Fruit fly (Drosophila melanogaster) whole organism, prepupa: ENCODE measurements around the gene CG6791.

Experiments used
- CG15336 ChIP-seq: fragments of 200-800 bp; sonication (Bioruptor generic); IDR thresholded peaks from 2 replicates; pipeline ENCODE4 v1.3.6; 2022; ENCODE audit warnings: missing biosample characterization, missing genetic modification characterization
- CG4318 ChIP-seq: fragments of 200-800 bp; sonication (Bioruptor generic); optimal IDR thresholded peaks from 3 replicates; lab custom pipeline; 2017; ENCODE audit warnings: missing biosample characterization, mild to moderate bottlenecking, missing genetic modification characterization
- CG6792 ChIP-seq: fragments of 200-800 bp; sonication (Bioruptor generic); optimal IDR thresholded peaks from 3 replicates; lab custom pipeline; 2016; ENCODE audit warnings: missing biosample characterization, missing genetic modification characterization
- CG6854 ChIP-seq: fragments of 200-800 bp; sonication (Bioruptor generic); optimal IDR thresholded peaks from 2 replicates; lab custom pipeline; 2017; ENCODE audit warnings: missing biosample characterization, mild to moderate bottlenecking, missing genetic modification characterization
- CG8319 ChIP-seq: fragments of 200-800 bp; sonication (Bioruptor generic); optimal IDR thresholded peaks from 3 replicates; lab custom pipeline; 2016; ENCODE audit warnings: missing biosample characterization, missing genetic modification characterization
- Ets96B ChIP-seq: fragments of 200-800 bp; optimal IDR thresholded peaks from 2 replicates; lab custom pipeline; 2019; ENCODE audit warnings: missing biosample characterization, mild to moderate bottlenecking, missing genetic modification characterization, moderate library complexity
- Sox102F ChIP-seq: fragments of 200-800 bp; sonication (Bioruptor generic); optimal IDR thresholded peaks from 2 replicates; lab custom pipeline; 2016; ENCODE audit warnings: missing biosample characterization, mild to moderate bottlenecking, missing genetic modification characterization
- Sox15 ChIP-seq: fragments of 200-800 bp; sonication (Bioruptor generic); optimal IDR thresholded peaks from 3 replicates; lab custom pipeline; 2016; ENCODE audit warnings: missing biosample characterization, missing genetic modification characterization
- ss ChIP-seq, 2 experiments: fragments of 200-800 bp; sonication (Bioruptor generic); optimal IDR thresholded peaks; 2 replicates in 1 of 2; 3 replicates in 1 of 2; lab custom pipeline; 2017 to 2018; ENCODE audit warnings: mild to moderate bottlenecking in 2 of 2, missing biosample characterization in 2 of 2, missing genetic modification characterization in 2 of 2, moderate library complexity in 1 of 2
- svp ChIP-seq: fragments of 200-800 bp; sonication (Bioruptor generic); peaks from one replicate; lab custom pipeline; 2016; ENCODE audit warnings: missing biosample characterization, missing genetic modification characterization
- vri ChIP-seq: fragments of 200-800 bp; sonication (Bioruptor generic); optimal IDR thresholded peaks from 3 replicates; lab custom pipeline; 2016; ENCODE audit warnings: missing biosample characterization, mild to moderate bottlenecking, missing genetic modification characterization

DNA sequence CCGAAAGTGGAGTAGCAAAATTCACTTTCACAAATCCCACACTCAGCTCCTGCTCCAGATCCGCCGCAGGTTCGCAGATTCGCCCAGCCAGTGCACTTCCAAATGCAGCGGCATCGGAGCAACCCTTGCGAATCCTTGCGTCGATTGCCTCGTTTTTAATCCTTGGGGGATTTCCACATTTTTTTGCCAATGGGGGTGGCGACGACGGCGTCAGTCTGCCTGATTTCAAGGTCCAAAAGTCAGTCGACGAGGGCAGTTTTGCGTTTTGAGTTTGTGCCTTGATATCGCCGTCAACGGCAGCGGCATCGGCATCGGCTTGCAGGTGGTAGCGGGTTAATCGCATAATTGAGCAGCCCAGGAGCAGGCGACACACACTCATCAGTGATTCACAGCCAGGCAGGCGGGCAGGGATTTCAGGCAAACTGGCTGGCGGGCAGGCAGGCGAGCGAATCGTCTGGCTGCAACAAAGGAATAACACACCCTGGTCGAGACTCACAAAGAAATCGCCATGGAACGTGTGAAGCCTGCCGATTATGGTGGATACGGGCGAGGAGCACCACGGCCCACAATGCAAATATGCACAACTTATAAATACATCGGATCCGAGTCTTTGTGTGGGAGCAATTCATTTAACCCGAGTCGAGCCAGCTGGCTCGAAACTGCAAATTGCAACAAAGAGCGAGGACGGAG is 25.6 kb upstream of the CG6791 start:
- TF ChIP-seq Ets96B (tag; lab: Kevin White, UChicago) (no peak), CG6792 (GFP tag; lab: Kevin White, UChicago) (no peak), svp (GFP tag; lab: Kevin White, UChicago) (peak; percentile 67), ss (GFP tag; optimal IDR thresholded peaks at IDR 0.05; lab: Kevin White, UChicago) (peak in 1 of 2 experiments; percentile 57), Sox102F (GFP tag; lab: Kevin White, UChicago) (no peak), vri (GFP tag; lab: Kevin White, UChicago) (no peak), CG4318 (GFP tag; lab: Kevin White, UChicago) (no peak), CG6854 (GFP tag; lab: Kevin White, UChicago) (peak; percentile 1), CG15336 (no peak), Sox15 (GFP tag; lab: Kevin White, UChicago) (no peak), CG8319 (GFP tag; lab: Kevin White, UChicago) (no peak)
